Worm (Caenorhabditis elegans) whole organism, L4 larva: ENCODE results near the gene F32D8.4.

Experiments used
- ZK546.5 ChIP-seq, 2 experiments: sonication (generic microtip); optimal IDR thresholded peaks; 2 replicates each; lab custom pipeline; 2017; ENCODE audit warnings: missing biosample characterization in 2 of 2, missing genetic modification characterization in 2 of 2
- ama-1 ChIP-seq: fragments of 150-350 bp; optimal IDR thresholded peaks from 2 replicates; lab custom pipeline; 2014; ENCODE audit warnings: inconsistent platforms, mixed read lengths
- ces-1 ChIP-seq: fragments of 150-350 bp; sonication (generic microtip); optimal IDR thresholded peaks from 4 replicates; lab custom pipeline; 2014; ENCODE audit warnings: missing biosample characterization, missing genetic modification reagents, missing genetic modification characterization
- dmd-8 ChIP-seq: fragments of 200-800 bp; sonication (Bioruptor generic); IDR thresholded peaks from 2 replicates; pipeline ENCODE4 v1.3.6; 2022; ENCODE audit warnings: missing genetic modification characterization, missing compliant biosample characterization
- fkh-10 ChIP-seq: fragments of 150-350 bp; optimal IDR thresholded peaks from 2 replicates; lab custom pipeline; 2014; ENCODE audit warnings: missing biosample characterization, missing genetic modification reagents, missing genetic modification characterization
- lin-13 ChIP-seq: fragments of 150-350 bp; optimal IDR thresholded peaks from 2 replicates; lab custom pipeline; 2014; ENCODE audit warnings: missing biosample characterization, missing genetic modification reagents, missing genetic modification characterization
- lin-15B ChIP-seq: fragments of 150-350 bp; sonication (generic microtip); optimal IDR thresholded peaks from 3 replicates; lab custom pipeline; 2014; ENCODE audit warnings: missing biosample characterization, missing genetic modification characterization
- lin-38 ChIP-seq: fragments of 200-800 bp; sonication (Bioruptor generic); IDR thresholded peaks from 2 replicates; pipeline ENCODE4 v1.3.6; 2022; ENCODE audit warnings: missing genetic modification reagents, missing genetic modification characterization, missing compliant biosample characterization
- lin-39 ChIP-seq: fragments of 150-350 bp; optimal IDR thresholded peaks from 2 replicates; lab custom pipeline; 2014; ENCODE audit warnings: missing biosample characterization, missing genetic modification reagents, missing genetic modification characterization
- madf-5 ChIP-seq, 2 experiments: fragments of 200-800 bp; sonication (Bioruptor generic); IDR thresholded peaks; 2 replicates each; pipeline ENCODE4 v1.3.6; 2022; ENCODE audit warnings: missing compliant biosample characterization in 2 of 2, missing genetic modification characterization in 2 of 2
- mdl-1 ChIP-seq, 2 experiments: fragments of 150-350 bp in 1 of 2; sonication (generic microtip) in 1 of 2; optimal IDR thresholded peaks; 2 replicates each; lab custom pipeline; 2014 to 2017; ENCODE audit warnings: missing biosample characterization in 2 of 2, missing genetic modification characterization in 2 of 2
- pha-4 ChIP-seq, 2 experiments: fragments of 150-350 bp in 1 of 2; fragments of 200-800 bp in 1 of 2; sonication (Bioruptor generic) in 1 of 2; IDR thresholded peaks in 1 of 2; optimal IDR thresholded peaks in 1 of 2; 2 replicates each; pipeline versions ENCODE4 v1.3.6 to Lab custom; 2014 to 2022; ENCODE audit warnings: missing genetic modification characterization in 2 of 2, missing genetic modification reagents in 2 of 2, missing biosample characterization in 1 of 2, missing compliant biosample characterization in 1 of 2
- spr-1 ChIP-seq: sonication (generic microtip); optimal IDR thresholded peaks from 2 replicates; lab custom pipeline; 2016; ENCODE audit warnings: mild to moderate bottlenecking, missing genetic modification characterization, missing compliant biosample characterization
- zip-11 ChIP-seq: fragments of 200-800 bp; sonication (Bioruptor generic); IDR thresholded peaks from 2 replicates; pipeline ENCODE4 v1.3.6; 2022; ENCODE audit warnings: missing genetic modification characterization, missing compliant biosample characterization

ce11 chrV:10870050-10870449 is 23.3 kb downstream of the F32D8.4 start:
- TF ChIP-seq ZK546.5 (tag; optimal IDR thresholded peaks at IDR 0.05; lab: Kevin White, UChicago): no peak
- no peak for TF ChIP-seq mdl-1 (tag; optimal IDR thresholded peaks at IDR 0.05; lab: Kevin White, UChicago)
- no peak for TF ChIP-seq ama-1 (lab: Kevin White, UChicago)
- no peak for TF ChIP-seq pha-4 (GFP tag; IDR thresholded peaks at IDR 0.05; lab: Robert Waterston, UW)
- TF ChIP-seq pha-4 (tag; optimal IDR thresholded peaks at IDR 0.05; lab: Kevin White, UChicago): no peak
- TF ChIP-seq ces-1 (GFP tag; lab: Kevin White, UChicago): no peak
- TF ChIP-seq lin-15B (tag; lab: Kevin White, UChicago): no peak
- no peak for TF ChIP-seq madf-5 (GFP tag; IDR thresholded peaks at IDR 0.05; lab: Robert Waterston, UW)
- no peak for TF ChIP-seq fkh-10 (GFP tag; lab: Kevin White, UChicago)
- no peak for TF ChIP-seq spr-1 (tag; lab: Kevin White, UChicago)
- TF ChIP-seq lin-39: no peak
- TF ChIP-seq lin-38 (GFP tag; lab: Robert Waterston, UW): no peak
- TF ChIP-seq lin-13 (GFP tag; lab: Kevin White, UChicago): no peak
- TF ChIP-seq dmd-8 (GFP tag; lab: Robert Waterston, UW): no peak
- no peak for TF ChIP-seq zip-11 (GFP tag; lab: Robert Waterston, UW)
